Worm (Caenorhabditis elegans) whole organism, midembryonic: ENCODE measurements around the gene F32D1.3.

ENCODE experiments used
- T22C8.4 ChIP-seq: fragments of 200-800 bp; sonication (Bioruptor generic); IDR thresholded peaks from 2 replicates; pipeline ENCODE4 v1.3.6; 2022; ENCODE audit warnings: missing genetic modification characterization, missing compliant biosample characterization
- cog-1 ChIP-seq: sonication (generic microtip); optimal IDR thresholded peaks from 2 replicates; lab custom pipeline; 2016; ENCODE audit warnings: missing genetic modification characterization, missing compliant biosample characterization
- flt-1 ChIP-seq: fragments of 200-800 bp; sonication (Bioruptor generic); IDR thresholded peaks from 2 replicates; pipeline ENCODE4 v1.3.6; 2022; ENCODE audit warnings: missing genetic modification characterization, missing compliant biosample characterization
- klf-2 ChIP-seq: fragments of 200-800 bp; sonication (Bioruptor generic); conservative IDR thresholded peaks from 2 replicates; pipeline ENCODE4 v1.3.6; 2022; ENCODE audit warnings: missing genetic modification reagents, missing genetic modification characterization, missing compliant biosample characterization
- ref-1 ChIP-seq: fragments of 200-800 bp; sonication (Bioruptor generic); conservative IDR thresholded peaks from 2 replicates; pipeline ENCODE4 v1.3.6; 2022; ENCODE audit warnings: missing genetic modification reagents, missing genetic modification characterization, missing compliant biosample characterization
- tab-1 ChIP-seq: fragments of 200-800 bp; sonication (Bioruptor generic); IDR thresholded peaks from 2 replicates; pipeline ENCODE4 v1.3.6; 2022; ENCODE audit warnings: missing genetic modification characterization, missing compliant biosample characterization
- ztf-23 ChIP-seq: fragments of 200-800 bp; sonication (Bioruptor generic); IDR thresholded peaks from 2 replicates; pipeline ENCODE4 v1.3.6; 2022; ENCODE audit warnings: missing genetic modification reagents, missing genetic modification characterization, missing compliant biosample characterization
- ztf-29 ChIP-seq: fragments of 200-800 bp; sonication (Bioruptor generic); IDR thresholded peaks from 2 replicates; pipeline ENCODE4 v1.3.6; 2022; ENCODE audit warnings: missing genetic modification reagents, missing genetic modification characterization, missing compliant biosample characterization

- no peak for TF ChIP-seq ztf-23 (GFP tag; lab: Robert Waterston, UW)
- no peak for TF ChIP-seq T22C8.4 (GFP tag; lab: Robert Waterston, UW)
- TF ChIP-seq ref-1 (GFP tag; lab: Robert Waterston, UW) = no peak
- TF ChIP-seq klf-2 (GFP tag; lab: Robert Waterston, UW) = no peak
- TF ChIP-seq tab-1 (GFP tag; lab: Robert Waterston, UW) = no peak
- TF ChIP-seq ztf-29 (GFP tag; lab: Robert Waterston, UW) = no peak
- no peak for TF ChIP-seq flt-1 (GFP tag; lab: Robert Waterston, UW)
- TF ChIP-seq cog-1 (tag; lab: Kevin White, UChicago) = no peak
Observed at ce11 chrV:4332450-4332849, 28.9 kb downstream of the F32D1.3 start, which contains the start of gene oac-12.
